Worm (Caenorhabditis elegans) whole organism, midembryonic: ENCODE measurements around the gene Y102F5A.1.

Source experiments
- T22C8.4 ChIP-seq: fragments of 200-800 bp; sonication (Bioruptor generic); IDR thresholded peaks from 2 replicates; pipeline ENCODE4 v1.3.6; 2022; ENCODE audit warnings: missing genetic modification characterization, missing compliant biosample characterization
- cog-1 ChIP-seq: sonication (generic microtip); optimal IDR thresholded peaks from 2 replicates; lab custom pipeline; 2016; ENCODE audit warnings: missing genetic modification characterization, missing compliant biosample characterization
- flt-1 ChIP-seq: fragments of 200-800 bp; sonication (Bioruptor generic); IDR thresholded peaks from 2 replicates; pipeline ENCODE4 v1.3.6; 2022; ENCODE audit warnings: missing genetic modification characterization, missing compliant biosample characterization
- klf-2 ChIP-seq: fragments of 200-800 bp; sonication (Bioruptor generic); conservative IDR thresholded peaks from 2 replicates; pipeline ENCODE4 v1.3.6; 2022; ENCODE audit warnings: missing genetic modification reagents, missing genetic modification characterization, missing compliant biosample characterization
- med-1 ChIP-seq: sonication (generic microtip); optimal IDR thresholded peaks from 2 replicates; lab custom pipeline; 2017; ENCODE audit warnings: missing genetic modification characterization, mild to moderate bottlenecking, missing compliant biosample characterization, antibody characterized with exemption, missing genetic modification reagents; ENCODE audit not compliant: insufficient read depth
- ref-1 ChIP-seq: fragments of 200-800 bp; sonication (Bioruptor generic); conservative IDR thresholded peaks from 2 replicates; pipeline ENCODE4 v1.3.6; 2022; ENCODE audit warnings: missing genetic modification reagents, missing genetic modification characterization, missing compliant biosample characterization
- tab-1 ChIP-seq: fragments of 200-800 bp; sonication (Bioruptor generic); IDR thresholded peaks from 2 replicates; pipeline ENCODE4 v1.3.6; 2022; ENCODE audit warnings: missing genetic modification characterization, missing compliant biosample characterization
- ztf-23 ChIP-seq: fragments of 200-800 bp; sonication (Bioruptor generic); IDR thresholded peaks from 2 replicates; pipeline ENCODE4 v1.3.6; 2022; ENCODE audit warnings: missing genetic modification reagents, missing genetic modification characterization, missing compliant biosample characterization
- ztf-29 ChIP-seq: fragments of 200-800 bp; sonication (Bioruptor generic); IDR thresholded peaks from 2 replicates; pipeline ENCODE4 v1.3.6; 2022; ENCODE audit warnings: missing genetic modification reagents, missing genetic modification characterization, missing compliant biosample characterization

The Y102F5A.1 gene

ce11 chrX:11758809-11759208, 25.3 kb downstream of the Y102F5A.1 start, which contains the start of gene lact-7:
Gene lact-7 (plus strand): TSS chrX:11759109.
- TF ChIP-seq ref-1 (no peak), T22C8.4 (GFP tag; lab: Robert Waterston, UW) (no peak), cog-1 (tag; lab: Kevin White, UChicago) (no peak), med-1 (GFP tag; lab: Kevin White, UChicago) (no peak), ztf-23 (GFP tag; lab: Robert Waterston, UW) (no peak), tab-1 (GFP tag; lab: Robert Waterston, UW) (no peak), flt-1 (GFP tag; lab: Robert Waterston, UW) (no peak), ztf-29 (GFP tag; lab: Robert Waterston, UW) (no peak), klf-2 (GFP tag; lab: Robert Waterston, UW) (no peak)

ce11 chrX:11757666-11758065, 26.5 kb downstream of the Y102F5A.1 start:
- peak; percentile 30 for TF ChIP-seq med-1 (GFP tag; lab: Kevin White, UChicago)
- TF ChIP-seq ztf-23 (GFP tag; lab: Robert Waterston, UW) = peak; percentile 88
- peak; percentile 90 for TF ChIP-seq ztf-29 (GFP tag; lab: Robert Waterston, UW)
- peak; percentile 85 for TF ChIP-seq T22C8.4 (GFP tag; lab: Robert Waterston, UW)
- peak; percentile 79 for TF ChIP-seq ref-1
- peak; percentile 92 for TF ChIP-seq tab-1 (GFP tag; lab: Robert Waterston, UW)
- TF ChIP-seq flt-1 (GFP tag; lab: Robert Waterston, UW) = peak; percentile 96
- TF ChIP-seq klf-2 (GFP tag; lab: Robert Waterston, UW) = peak; percentile 83
- TF ChIP-seq cog-1 (tag; lab: Kevin White, UChicago) = peak; percentile 74

DNA sequence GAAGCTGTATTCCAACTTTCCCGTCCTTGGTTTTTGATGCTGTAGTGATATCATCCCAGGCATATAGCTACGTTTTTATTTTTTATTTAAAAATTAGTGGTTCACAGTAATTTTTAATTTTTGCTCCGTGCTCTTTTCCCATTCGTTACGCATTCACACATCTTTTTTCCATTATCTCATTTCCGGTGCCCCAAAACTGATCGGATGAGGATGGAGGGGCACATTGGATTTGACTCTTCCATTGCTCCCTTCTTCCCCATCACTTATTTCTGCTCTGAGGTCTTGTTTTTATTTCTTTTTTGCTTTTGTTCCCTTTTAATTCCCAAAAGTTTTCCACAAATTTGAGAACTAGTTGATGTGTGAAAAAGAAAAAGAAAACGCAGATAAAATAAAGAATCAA, 31.0 kb downstream of the Y102F5A.1 start:
- TF ChIP-seq med-1 (GFP tag; lab: Kevin White, UChicago) (no peak), klf-2 (GFP tag; lab: Robert Waterston, UW) (no peak), ztf-23 (GFP tag; lab: Robert Waterston, UW) (no peak), ref-1 (no peak), tab-1 (GFP tag; lab: Robert Waterston, UW) (no peak), T22C8.4 (GFP tag; lab: Robert Waterston, UW) (no peak), flt-1 (GFP tag; lab: Robert Waterston, UW) (no peak), cog-1 (tag; lab: Kevin White, UChicago) (no peak), ztf-29 (GFP tag; lab: Robert Waterston, UW) (no peak)

- TF ChIP-seq ztf-29 (GFP tag; lab: Robert Waterston, UW) (no peak), ref-1 (no peak), ztf-23 (GFP tag; lab: Robert Waterston, UW) (no peak), T22C8.4 (GFP tag; lab: Robert Waterston, UW) (no peak), med-1 (GFP tag; lab: Kevin White, UChicago) (no peak), cog-1 (tag; lab: Kevin White, UChicago) (no peak), flt-1 (GFP tag; lab: Robert Waterston, UW) (no peak)
Observed at ce11 chrX:11752289-11752688, 31.8 kb downstream of the Y102F5A.1 start.

- no peak for TF ChIP-seq ref-1
- TF ChIP-seq T22C8.4 (GFP tag; lab: Robert Waterston, UW) = no peak
- TF ChIP-seq ztf-29 (GFP tag; lab: Robert Waterston, UW) = no peak
- no peak for TF ChIP-seq cog-1 (tag; lab: Kevin White, UChicago)
- TF ChIP-seq flt-1 (GFP tag; lab: Robert Waterston, UW) = no peak
- no peak for TF ChIP-seq ztf-23 (GFP tag; lab: Robert Waterston, UW)
- no peak for TF ChIP-seq tab-1 (GFP tag; lab: Robert Waterston, UW)
- no peak for TF ChIP-seq klf-2 (GFP tag; lab: Robert Waterston, UW)
- TF ChIP-seq med-1 (GFP tag; lab: Kevin White, UChicago) = no peak
Observed at ce11 chrX:11745821-11746485, 38.2 kb downstream of the Y102F5A.1 start, which contains the start of gene C40H5.2. Gene C40H5.2 (plus strand): TSS chrX:11746076.

- no peak for TF ChIP-seq ztf-23 (GFP tag; lab: Robert Waterston, UW)
- no peak for TF ChIP-seq klf-2 (GFP tag; lab: Robert Waterston, UW)
- no peak for TF ChIP-seq ztf-29 (GFP tag; lab: Robert Waterston, UW)
- no peak for TF ChIP-seq ref-1
- no peak for TF ChIP-seq med-1 (GFP tag; lab: Kevin White, UChicago)
- no peak for TF ChIP-seq flt-1 (GFP tag; lab: Robert Waterston, UW)
- no peak for TF ChIP-seq cog-1 (tag; lab: Kevin White, UChicago)
- no peak for TF ChIP-seq T22C8.4 (GFP tag; lab: Robert Waterston, UW)
- no peak for TF ChIP-seq tab-1 (GFP tag; lab: Robert Waterston, UW)
Observed at ce11 chrX:11743723-11744122, 40.4 kb downstream of the Y102F5A.1 start.

DNA sequence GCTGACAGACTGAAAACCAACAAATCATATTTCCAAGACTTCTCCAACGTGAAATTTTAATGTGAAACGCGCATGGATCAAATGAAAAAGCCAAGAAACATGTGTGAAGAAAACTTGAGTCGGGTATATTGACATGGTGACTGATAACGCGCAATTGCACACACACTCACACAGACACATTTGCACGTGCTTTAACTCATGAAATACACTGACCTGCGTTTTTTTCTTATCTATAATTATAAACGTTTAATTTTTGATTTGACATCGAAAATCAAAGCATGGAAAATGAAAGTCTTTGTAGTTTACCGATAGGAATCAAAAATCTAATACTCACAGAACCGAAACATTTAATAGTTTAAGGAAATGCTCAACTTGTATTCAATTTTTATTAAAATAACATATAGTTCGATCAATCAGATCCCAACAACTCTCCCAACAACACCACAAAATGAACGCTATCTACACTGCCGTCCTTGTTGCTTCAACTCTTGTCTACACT, 45.5 kb downstream of the Y102F5A.1 start, which contains the start of gene nspa-9:
Gene nspa-9, plus strand, starts transcription at position 449 of the 499 bp plus-strand sequence.
- no peak for TF ChIP-seq cog-1 (tag; lab: Kevin White, UChicago)
- no peak for TF ChIP-seq klf-2 (GFP tag; lab: Robert Waterston, UW)
- no peak for TF ChIP-seq flt-1 (GFP tag; lab: Robert Waterston, UW)
- TF ChIP-seq T22C8.4 (GFP tag; lab: Robert Waterston, UW) = no peak
- no peak for TF ChIP-seq ref-1
- TF ChIP-seq ztf-23 (GFP tag; lab: Robert Waterston, UW) = no peak
- no peak for TF ChIP-seq ztf-29 (GFP tag; lab: Robert Waterston, UW)
- no peak for TF ChIP-seq tab-1 (GFP tag; lab: Robert Waterston, UW)
- TF ChIP-seq med-1 (GFP tag; lab: Kevin White, UChicago) = no peak

ce11 chrX:11737053-11737452, 47.1 kb downstream of the Y102F5A.1 start, which contains the start of gene D1053.3:
Gene D1053.3 (minus strand): TSS chrX:11737153.
- no peak for TF ChIP-seq tab-1 (GFP tag; lab: Robert Waterston, UW)
- TF ChIP-seq ztf-29 (GFP tag; lab: Robert Waterston, UW) = no peak

- no peak for TF ChIP-seq med-1 (GFP tag; lab: Kevin White, UChicago)
- TF ChIP-seq tab-1 (GFP tag; lab: Robert Waterston, UW) = no peak
- no peak for TF ChIP-seq ref-1
- no peak for TF ChIP-seq ztf-29 (GFP tag; lab: Robert Waterston, UW)
- TF ChIP-seq klf-2 (GFP tag; lab: Robert Waterston, UW) = no peak
- TF ChIP-seq ztf-23 (GFP tag; lab: Robert Waterston, UW) = no peak
Observed at ce11 chrX:11734110-11734509, 50.0 kb downstream of the Y102F5A.1 start.
